Fruit fly (Drosophila melanogaster) S2 (cell line): ENCODE measurements around the gene CG32944.

Experiments used
- CG8478 ChIP-seq: fragments of >200 bp; optimal IDR thresholded peaks from 2 replicates; lab custom pipeline; 2018
- CTCF ChIP-seq, 2 experiments: fragments of >200 bp; optimal IDR thresholded peaks; 2 replicates each; lab custom pipeline; 2018

- no peak for TF ChIP-seq CG8478 (lab: Kevin White, UChicago)
- TF ChIP-seq CTCF (optimal IDR thresholded peaks at IDR 0.05; lab: Kevin White, UChicago): no peak
These were observed 24.5 kb downstream of the CG32944 start for dm6 chr3R:4394654-4395581.
